Fruit fly (Drosophila melanogaster) whole organism: Measurements from ENCODE around the gene Arl1.

ENCODE experiments used
- CG8478 ChIP-seq: fragments of >200 bp; optimal IDR thresholded peaks from 2 replicates; lab custom pipeline; 2018; ENCODE audit warnings: inconsistent platforms
- Dll ChIP-seq: fragments of >200 bp; optimal IDR thresholded peaks from 2 replicates; lab custom pipeline; 2017
- EcR ChIP-seq, 2 experiments: fragments of >200 bp; optimal IDR thresholded peaks; 2 replicates each; lab custom pipeline; 2017; ENCODE audit warnings: missing biosample characterization in 2 of 2, missing genetic modification characterization in 2 of 2, missing genetic modification reagents in 2 of 2
- psq ChIP-seq: fragments of >200 bp; optimal IDR thresholded peaks from 2 replicates; lab custom pipeline; 2017
- usp ChIP-seq: fragments of >200 bp; optimal IDR thresholded peaks from 2 replicates; lab custom pipeline; 2017; ENCODE audit warnings: missing biosample characterization, missing genetic modification characterization, mixed read lengths

DNA sequence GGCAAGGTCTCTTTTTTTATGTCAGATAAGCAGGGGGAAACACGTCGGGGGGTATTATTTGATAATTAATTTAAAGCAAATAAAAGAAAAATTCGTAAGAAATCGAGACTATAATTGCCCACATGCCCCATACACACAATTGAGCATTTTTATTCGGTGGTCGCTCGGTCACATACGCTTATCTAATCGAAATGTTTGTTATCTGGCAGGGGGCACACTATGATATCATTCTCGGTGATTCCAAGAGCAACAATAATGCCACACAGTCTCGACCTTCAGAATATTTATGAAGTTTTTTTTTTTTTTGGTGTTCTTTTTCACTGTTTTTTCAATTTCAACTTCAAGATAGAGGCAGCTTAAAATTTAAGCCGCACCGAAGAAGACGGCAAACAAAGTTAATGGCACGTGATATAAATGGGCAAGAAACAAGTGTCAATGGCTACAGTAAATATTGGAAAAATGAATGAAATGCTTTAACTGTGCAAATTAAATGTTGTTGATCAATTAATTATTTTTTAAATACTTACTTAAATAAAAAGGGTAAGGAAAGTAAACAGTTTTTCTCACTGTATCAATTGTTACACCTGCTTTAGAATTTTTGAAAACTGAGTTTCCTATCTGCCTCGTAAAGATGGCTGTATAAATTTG is 16.5 kb downstream of the Arl1 start:
- TF ChIP-seq usp (GFP tag; lab: Kevin White, UChicago) (no peak), Dll (no peak), psq (no peak), EcR (GFP tag; optimal IDR thresholded peaks at IDR 0.05; lab: Kevin White, UChicago) (no peak), CG8478 (lab: Kevin White, UChicago) (no peak)
